Fruit fly (Drosophila melanogaster) whole organism, pupa: Measurements from ENCODE around the gene CG14823.

Experiments used
- CG10348 ChIP-seq: fragments of 200-800 bp; sonication (Bioruptor generic); IDR thresholded peaks from 2 replicates; pipeline ENCODE4 v1.3.6; 2022; ENCODE audit warnings: missing biosample characterization, missing genetic modification characterization
- CG12605 ChIP-seq: fragments of 200-800 bp; sonication (Bioruptor generic); IDR thresholded peaks from 2 replicates; pipeline ENCODE4 v1.3.6; 2022; ENCODE audit warnings: missing biosample characterization, missing genetic modification characterization
- CG13204 ChIP-seq: fragments of 200-800 bp; sonication (Bioruptor generic); optimal IDR thresholded peaks from 2 replicates; lab custom pipeline; 2018; ENCODE audit warnings: missing biosample characterization, mild to moderate bottlenecking, missing genetic modification characterization, moderate library complexity
- CG14655 ChIP-seq: fragments of 200-800 bp; sonication (Bioruptor generic); optimal IDR thresholded peaks from 3 replicates; lab custom pipeline; 2017; ENCODE audit warnings: mild to moderate bottlenecking, missing biosample characterization, missing genetic modification reagents, missing genetic modification characterization
- CG15710 ChIP-seq: fragments of 200-800 bp; sonication (Bioruptor generic); optimal IDR thresholded peaks from 2 replicates; lab custom pipeline; 2018; ENCODE audit warnings: missing biosample characterization, mild to moderate bottlenecking, missing genetic modification characterization, moderate library complexity
- CG17806 ChIP-seq: fragments of 200-800 bp; sonication (Bioruptor generic); optimal IDR thresholded peaks from 2 replicates; lab custom pipeline; 2018; ENCODE audit warnings: missing biosample characterization, mild to moderate bottlenecking, missing genetic modification characterization, moderate library complexity
- CG32121 ChIP-seq: fragments of 200-800 bp; sonication (Bioruptor generic); IDR thresholded peaks from 2 replicates; pipeline ENCODE4 v1.3.6; 2022; ENCODE audit warnings: missing biosample characterization, missing genetic modification characterization
- CG34367 ChIP-seq: fragments of 200-800 bp; sonication (Bioruptor generic); optimal IDR thresholded peaks from 2 replicates; lab custom pipeline; 2018; ENCODE audit warnings: missing biosample characterization, mild to moderate bottlenecking, missing genetic modification characterization
- CG4496 ChIP-seq: fragments of 200-800 bp; sonication (Bioruptor generic); IDR thresholded peaks from 3 replicates; pipeline ENCODE4 v1.3.6; 2022; ENCODE audit warnings: missing biosample characterization, missing genetic modification characterization
- CG8159 ChIP-seq: fragments of 200-800 bp; sonication (Bioruptor generic); optimal IDR thresholded peaks from 3 replicates; lab custom pipeline; 2018; ENCODE audit warnings: missing biosample characterization, mild to moderate bottlenecking, missing genetic modification characterization, moderate library complexity
- CG8301 ChIP-seq: fragments of 200-800 bp; sonication (Bioruptor generic); optimal IDR thresholded peaks from 2 replicates; lab custom pipeline; 2018; ENCODE audit warnings: missing biosample characterization, mild to moderate bottlenecking, missing genetic modification characterization
- CG9948 ChIP-seq: fragments of 200-800 bp; sonication (Bioruptor generic); optimal IDR thresholded peaks from 2 replicates; lab custom pipeline; 2018; ENCODE audit warnings: missing biosample characterization, mild to moderate bottlenecking, missing genetic modification characterization, moderate library complexity
- D1 ChIP-seq: fragments of 200-800 bp; sonication (Bioruptor generic); optimal IDR thresholded peaks from 2 replicates; lab custom pipeline; 2018; ENCODE audit warnings: missing biosample characterization, mild to moderate bottlenecking, missing genetic modification characterization, moderate library complexity
- EcR ChIP-seq: fragments of 200-800 bp; sonication (Bioruptor generic); optimal IDR thresholded peaks from 3 replicates; lab custom pipeline; 2019; ENCODE audit warnings: missing biosample characterization, missing genetic modification characterization, mild to moderate bottlenecking, moderate library complexity, missing genetic modification reagents
- Ets98B ChIP-seq: fragments of 200-800 bp; sonication (Bioruptor generic); IDR thresholded peaks from 2 replicates; pipeline ENCODE4 v1.3.6; 2022; ENCODE audit warnings: missing biosample characterization, missing genetic modification characterization
- Pif1A ChIP-seq: fragments of 200-800 bp; sonication (Bioruptor generic); optimal IDR thresholded peaks from 3 replicates; lab custom pipeline; 2016; ENCODE audit warnings: missing biosample characterization, missing genetic modification characterization
- Pif1B ChIP-seq: fragments of 200-800 bp; sonication (Bioruptor generic); optimal IDR thresholded peaks from 3 replicates; lab custom pipeline; 2016; ENCODE audit warnings: missing biosample characterization, missing genetic modification characterization
- Snoo ChIP-seq: fragments of 200-800 bp; sonication (Bioruptor generic); optimal IDR thresholded peaks from 3 replicates; lab custom pipeline; 2017; ENCODE audit warnings: missing biosample characterization, mild to moderate bottlenecking, missing genetic modification characterization, inconsistent platforms
- fd96Ca ChIP-seq: fragments of 200-800 bp; sonication (Bioruptor generic); IDR thresholded peaks from 3 replicates; pipeline ENCODE4 v1.3.6; 2022; ENCODE audit warnings: missing biosample characterization, missing genetic modification characterization
- gl ChIP-seq: fragments of 200-800 bp; sonication (Bioruptor generic); optimal IDR thresholded peaks from 2 replicates; lab custom pipeline; 2018; ENCODE audit warnings: missing biosample characterization, mild to moderate bottlenecking, missing genetic modification characterization
- rn ChIP-seq: fragments of 200-800 bp; sonication (Bioruptor generic); IDR thresholded peaks from 2 replicates; pipeline ENCODE4 v1.3.6; 2022; ENCODE audit warnings: missing biosample characterization, missing genetic modification characterization

The CG14823 gene

DNA sequence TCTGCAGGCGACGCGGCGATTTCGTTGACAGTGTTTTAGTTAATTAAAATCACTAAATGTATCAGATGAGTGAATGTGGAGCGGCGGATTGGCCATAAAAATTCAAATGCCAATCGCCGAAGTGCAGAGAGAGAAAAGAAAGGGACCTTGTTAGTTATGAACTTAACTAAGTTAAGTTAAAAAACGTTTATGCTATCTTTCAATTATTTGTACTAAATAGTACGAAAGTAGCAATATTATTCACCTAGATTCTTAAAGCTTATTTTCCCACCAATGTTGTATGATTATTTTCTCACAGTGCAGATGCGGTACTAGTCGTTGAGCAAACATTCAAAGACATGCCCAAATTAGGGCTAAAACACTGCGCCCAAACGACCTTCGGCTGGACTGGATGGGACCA, 24.6 kb downstream of the CG14823 start:
- TF ChIP-seq CG8301 (tag; lab: Kevin White, UChicago) (peak; percentile 11), CG4496 (GFP tag; lab: Robert Waterston, UW) (peak; percentile 26; the same call in 1 of the 3 replicates), CG15710 (tag; lab: Kevin White, UChicago) (peak; percentile 7), CG9948 (tag; lab: Kevin White, UChicago) (peak; percentile 44), CG10348 (no peak), rn (GFP tag; lab: Robert Waterston, UW) (no peak), CG34367 (peak; percentile 1), Pif1A (GFP tag; lab: Kevin White, UChicago) (peak; percentile 45), Ets98B (GFP tag; lab: Robert Waterston, UW) (no peak), CG12605 (GFP tag; lab: Robert Waterston, UW) (no peak), CG32121 (no peak), CG13204 (GFP tag; lab: Kevin White, UChicago) (no peak), gl (tag; lab: Kevin White, UChicago) (no peak), D1 (tag; lab: Kevin White, UChicago) (peak; percentile 28), CG17806 (tag; lab: Kevin White, UChicago) (peak; percentile 47), CG14655 (GFP tag; lab: Kevin White, UChicago) (peak; percentile 10), Pif1B (GFP tag; lab: Kevin White, UChicago) (no peak), fd96Ca (GFP tag; lab: Robert Waterston, UW) (no peak), CG8159 (peak; percentile 55), EcR (GFP tag; lab: Kevin White, UChicago) (no peak), Snoo (peak; percentile 5)
- TF ChIP-seq, all 21 proteins: peak for 11

DNA sequence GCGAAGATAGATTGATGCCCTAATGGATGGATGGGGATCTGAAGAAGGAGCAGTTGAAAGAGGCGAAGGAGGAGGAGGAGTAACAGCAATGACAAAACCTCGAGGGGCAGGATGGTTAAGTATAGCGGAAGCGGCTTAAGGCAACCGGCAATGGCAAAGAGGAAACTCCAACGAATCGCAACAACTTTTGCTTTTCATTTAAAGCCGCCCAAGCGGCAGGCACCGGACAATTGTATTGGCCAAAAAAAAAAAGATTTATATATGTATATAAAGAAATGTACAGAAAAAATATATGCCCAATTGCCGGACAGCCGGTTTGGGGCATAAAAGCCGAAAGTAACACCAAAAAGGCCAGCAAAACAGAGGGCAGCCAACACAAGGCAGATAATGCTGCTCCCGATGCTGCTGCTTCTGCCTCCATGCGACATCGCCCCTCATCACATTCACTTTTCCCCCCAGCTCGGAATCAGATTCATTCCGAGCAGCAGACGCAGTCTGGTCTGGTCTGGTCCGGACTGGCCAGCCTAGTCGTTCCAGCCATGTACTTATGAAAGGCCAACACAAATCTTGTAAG, 25.3 kb downstream of the CG14823 start:
- no peak for TF ChIP-seq CG32121
- no peak for TF ChIP-seq CG34367
- no peak for TF ChIP-seq D1 (tag; lab: Kevin White, UChicago)
- TF ChIP-seq CG8159: no peak
- no peak for TF ChIP-seq Pif1B (GFP tag; lab: Kevin White, UChicago)
- TF ChIP-seq CG17806 (tag; lab: Kevin White, UChicago): no peak
- no peak for TF ChIP-seq CG4496 (GFP tag; lab: Robert Waterston, UW)
- TF ChIP-seq EcR (GFP tag; lab: Kevin White, UChicago): no peak
- no peak for TF ChIP-seq gl (tag; lab: Kevin White, UChicago)

DNA sequence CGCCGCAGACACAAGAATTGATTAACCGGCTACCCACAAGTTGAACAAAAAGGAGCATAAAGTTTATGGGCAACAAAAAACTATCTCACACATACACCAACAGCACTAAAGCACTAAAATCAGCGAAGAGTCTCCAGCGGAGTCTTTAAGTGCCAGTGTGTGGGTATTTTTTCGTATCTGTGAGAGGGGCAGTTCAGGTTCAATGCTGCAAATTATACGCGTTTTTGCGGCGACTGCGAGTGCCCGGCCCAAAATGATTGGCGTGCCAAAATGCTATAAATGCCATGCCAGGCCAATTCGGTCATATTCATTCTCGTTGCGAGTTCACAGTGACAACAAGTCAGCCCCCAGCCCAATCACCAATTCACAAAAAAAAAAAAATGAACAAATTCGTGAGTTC, 26.8 kb downstream of the CG14823 start, which contains the start of gene Cpr65Ec:
Cpr65Ec (plus strand) TSS at position 301 of the 400 bp plus-strand sequence.
- no peak for TF ChIP-seq gl (tag; lab: Kevin White, UChicago)
- TF ChIP-seq EcR (GFP tag; lab: Kevin White, UChicago): no peak
- no peak for TF ChIP-seq CG14655 (GFP tag; lab: Kevin White, UChicago)
- no peak for TF ChIP-seq rn (GFP tag; lab: Robert Waterston, UW)
- TF ChIP-seq CG4496 (GFP tag; lab: Robert Waterston, UW): no peak
- no peak for TF ChIP-seq Snoo
- no peak for TF ChIP-seq CG17806 (tag; lab: Kevin White, UChicago)
- TF ChIP-seq CG8159: no peak

DNA sequence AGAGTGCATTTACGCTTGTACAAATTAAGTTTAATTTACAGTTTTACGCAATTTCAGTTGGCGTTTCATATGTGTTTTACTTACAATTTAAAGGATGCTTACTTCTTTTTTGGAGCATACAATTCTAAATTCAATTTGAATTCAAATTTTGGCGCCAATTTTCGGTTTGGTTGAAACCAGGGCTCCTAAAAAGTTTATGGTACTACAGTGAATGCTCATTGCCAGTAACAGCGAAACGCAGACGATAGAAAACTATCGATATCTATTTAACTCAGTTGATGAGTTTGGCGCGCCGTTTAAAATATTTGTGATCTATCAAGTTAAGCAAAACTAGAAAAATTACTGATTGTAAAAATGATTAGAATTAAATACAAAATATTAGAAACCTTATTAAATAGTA, 27.9 kb downstream of the CG14823 start:
- TF ChIP-seq CG4496 (GFP tag; lab: Robert Waterston, UW) (no peak), CG9948 (tag; lab: Kevin White, UChicago) (no peak), D1 (tag; lab: Kevin White, UChicago) (no peak), CG15710 (tag; lab: Kevin White, UChicago) (no peak), CG13204 (GFP tag; lab: Kevin White, UChicago) (no peak), CG8159 (no peak), rn (GFP tag; lab: Robert Waterston, UW) (no peak), Pif1A (GFP tag; lab: Kevin White, UChicago) (no peak), CG14655 (GFP tag; lab: Kevin White, UChicago) (no peak), CG10348 (no peak), CG34367 (no peak), Ets98B (GFP tag; lab: Robert Waterston, UW) (no peak), CG12605 (GFP tag; lab: Robert Waterston, UW) (no peak), gl (tag; lab: Kevin White, UChicago) (no peak), EcR (GFP tag; lab: Kevin White, UChicago) (no peak), fd96Ca (GFP tag; lab: Robert Waterston, UW) (no peak), CG8301 (tag; lab: Kevin White, UChicago) (no peak)
- TF ChIP-seq, all 21 proteins: peak for 0

DNA sequence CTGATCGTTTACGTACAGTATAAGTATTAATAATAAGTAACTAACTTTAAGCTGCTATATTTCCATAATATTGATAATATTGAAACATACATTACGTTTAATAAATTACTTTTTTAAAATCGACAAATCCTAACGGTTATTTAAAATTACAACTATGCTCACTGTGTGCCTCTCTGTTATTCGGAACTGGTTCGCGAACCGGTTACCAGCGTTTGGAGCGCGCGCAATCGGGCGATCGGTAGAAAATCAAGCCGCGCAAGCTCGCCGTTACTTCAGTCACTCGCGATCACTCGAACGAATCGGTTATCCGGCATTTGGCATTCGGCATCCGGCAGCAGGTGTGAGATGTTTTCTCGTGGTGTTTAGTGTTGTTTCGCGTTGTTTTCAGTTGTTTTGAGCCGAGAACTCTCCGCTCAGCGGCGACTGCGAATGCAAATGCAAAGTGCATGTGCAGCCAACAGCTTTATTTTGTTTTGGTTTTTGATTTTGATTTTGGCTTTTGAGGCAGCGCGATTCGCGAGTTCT, 28.5 kb downstream of the CG14823 start, which contains the start of gene form3:
form3 (plus strand) TSS at position 271 of the 525 bp plus-strand sequence.
- 0 out of 3 replicates have a peak, but pooled peaks have one; percentile 9 for TF ChIP-seq fd96Ca (GFP tag; lab: Robert Waterston, UW)
- no peak for TF ChIP-seq CG9948 (tag; lab: Kevin White, UChicago)
- peak; percentile 9 for TF ChIP-seq CG13204 (GFP tag; lab: Kevin White, UChicago)
- TF ChIP-seq Ets98B (GFP tag; lab: Robert Waterston, UW): peak; percentile 37; the same call in 1 of the 2 replicates

DNA sequence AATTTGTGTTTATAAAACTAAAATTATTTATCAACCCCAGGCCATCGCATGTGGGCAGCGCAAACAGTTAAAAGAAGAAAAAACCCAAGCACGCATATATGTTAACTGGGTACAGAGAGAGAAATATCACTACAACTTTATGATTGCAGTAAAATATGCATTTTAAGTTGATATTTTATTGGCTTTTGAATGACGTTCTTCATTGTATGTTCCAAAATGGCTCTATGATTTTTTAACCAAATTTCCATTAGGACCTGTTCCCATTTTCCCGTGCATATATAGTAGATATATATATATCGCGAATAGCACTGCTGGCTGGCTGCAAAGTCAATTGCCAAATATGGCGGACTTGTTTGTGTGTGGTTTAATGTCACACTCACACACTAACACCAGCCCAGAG, 30.4 kb downstream of the CG14823 start:
- TF ChIP-seq CG32121 (peak; percentile 59; the same call in 1 of the 2 replicates), CG8159 (no peak), rn (GFP tag; lab: Robert Waterston, UW) (0 out of 2 replicates have a peak, but pooled peaks have one; percentile 15), Pif1A (GFP tag; lab: Kevin White, UChicago) (peak; percentile 20), Pif1B (GFP tag; lab: Kevin White, UChicago) (peak; percentile 7), Ets98B (GFP tag; lab: Robert Waterston, UW) (peak; percentile 74), CG14655 (GFP tag; lab: Kevin White, UChicago) (peak; percentile 23), CG8301 (tag; lab: Kevin White, UChicago) (peak; percentile 35), fd96Ca (GFP tag; lab: Robert Waterston, UW) (no peak), CG4496 (GFP tag; lab: Robert Waterston, UW) (peak; percentile 71; the same call in 2 of the 3 replicates)
